Fruit fly (Drosophila melanogaster) S2 (cell line): ENCODE measurements around the gene Dbp80.

Source experiments
- CG8478 ChIP-seq: fragments of >200 bp; optimal IDR thresholded peaks from 2 replicates; lab custom pipeline; 2018
- CTCF ChIP-seq, 2 experiments: fragments of >200 bp; optimal IDR thresholded peaks; 2 replicates each; lab custom pipeline; 2018

The Dbp80 gene

dm6 chr3L:27279041-27279671 lies at the start of gene Dbp80:
Gene Dbp80, plus strand, starts transcription at chr3L:27279316.
- TF ChIP-seq CG8478 (no peak), CTCF (optimal IDR thresholded peaks at IDR 0.05; lab: Kevin White, UChicago) (no peak)

DNA sequence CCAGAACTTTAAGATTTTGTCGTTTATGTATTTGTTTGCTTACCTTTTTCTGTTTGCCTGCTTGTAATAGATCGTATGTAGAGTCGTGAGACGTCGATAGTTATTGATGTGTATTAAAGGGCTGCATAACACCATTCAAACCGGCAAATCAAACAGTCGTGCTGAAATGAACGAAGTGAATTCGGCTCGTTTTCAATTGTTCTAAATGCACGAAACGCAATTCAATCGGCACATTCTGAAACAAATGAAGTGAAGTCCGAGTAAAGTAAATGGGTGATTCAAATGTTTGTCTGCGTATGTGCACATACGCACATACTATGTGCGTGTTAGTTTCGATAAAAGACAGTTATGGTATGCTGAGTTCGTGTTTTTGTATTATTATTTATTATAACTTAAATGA lies 17.1 kb upstream of the Dbp80 start:
- no peak for TF ChIP-seq CG8478
- TF ChIP-seq CTCF (optimal IDR thresholded peaks at IDR 0.05; lab: Kevin White, UChicago): no peak

DNA sequence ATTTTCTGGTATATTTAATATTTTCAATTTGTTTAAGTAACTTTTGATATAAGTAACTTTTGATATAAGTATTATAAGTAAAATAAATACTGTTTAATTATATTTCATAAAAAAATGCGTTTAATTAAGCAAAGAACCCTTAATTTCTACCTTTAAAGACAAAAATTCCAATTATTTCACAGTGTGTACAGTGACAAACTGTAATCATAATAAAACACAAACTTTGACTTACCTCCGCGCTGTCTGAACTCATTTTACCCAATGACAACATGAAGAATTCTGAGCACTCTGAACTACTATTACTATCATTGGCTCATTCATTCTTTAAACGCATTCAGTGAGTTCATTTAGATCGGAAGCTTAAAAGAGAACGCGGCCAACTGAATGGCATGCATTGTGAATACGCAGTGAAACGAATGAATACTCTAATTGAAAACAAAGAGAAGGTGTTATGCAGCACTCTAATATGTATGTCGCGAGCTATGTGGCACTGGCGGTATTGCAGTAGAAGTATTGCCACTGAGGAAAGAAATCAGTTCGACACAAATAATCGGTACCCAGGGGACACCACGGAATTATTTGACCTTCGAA lies 14.7 kb upstream of the Dbp80 start:
- TF ChIP-seq CTCF (optimal IDR thresholded peaks at IDR 0.05; lab: Kevin White, UChicago): no peak
- no peak for TF ChIP-seq CG8478

DNA sequence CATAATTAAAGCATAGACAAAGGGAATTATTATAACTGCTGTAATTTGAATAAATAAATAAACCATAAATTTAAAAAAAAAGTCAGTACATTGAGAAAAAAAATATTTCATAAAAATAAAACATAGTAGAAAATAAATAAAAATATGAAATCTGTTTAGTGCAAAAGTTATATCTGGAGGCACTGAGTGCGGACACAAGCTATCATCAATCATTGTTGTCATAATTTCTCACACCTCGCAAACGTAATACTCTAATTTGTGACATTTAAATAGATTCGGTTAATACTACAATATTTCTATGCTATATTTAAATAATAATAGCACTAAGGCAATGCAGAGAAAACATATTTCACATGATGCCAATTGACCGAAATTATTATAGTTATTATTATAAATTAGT lies 13.5 kb upstream of the Dbp80 start:
- TF ChIP-seq CTCF (optimal IDR thresholded peaks at IDR 0.05; lab: Kevin White, UChicago) (no peak), CG8478 (no peak)

DNA sequence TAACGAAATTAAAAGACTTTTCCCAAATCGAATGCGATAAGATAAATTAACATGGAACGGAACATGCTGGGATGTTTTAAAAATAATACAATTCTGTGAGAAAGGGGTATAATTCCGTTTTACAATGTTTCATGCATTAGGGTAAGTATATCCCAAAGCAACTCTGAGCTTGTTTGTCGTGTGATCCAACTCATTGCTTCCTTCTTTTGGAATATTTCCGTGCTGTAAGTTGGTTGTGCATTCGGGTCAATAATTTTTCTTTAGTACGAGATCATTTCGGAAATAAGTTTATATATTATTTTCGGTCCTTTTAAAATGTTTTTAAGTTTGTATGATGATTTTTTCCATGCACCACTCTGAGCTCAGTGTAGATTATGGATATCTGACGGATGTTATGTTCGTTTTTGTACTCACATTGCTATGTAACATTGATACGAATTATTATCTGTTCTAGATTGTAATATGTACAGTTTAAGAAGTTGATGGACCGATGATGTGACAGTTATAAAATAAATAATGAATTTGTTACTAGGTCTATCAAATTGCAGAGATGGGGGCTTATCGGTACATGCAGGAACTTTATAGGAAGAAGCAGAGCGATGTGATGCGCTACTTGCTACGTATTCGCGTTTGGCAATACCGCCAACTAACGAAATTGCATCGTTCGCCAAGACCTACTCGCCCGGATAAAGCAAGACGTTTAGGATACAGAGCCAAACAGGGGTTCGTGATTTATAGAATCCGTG lies 11.9 kb upstream of the Dbp80 start, which contains the start of gene RpL15:
Gene RpL15 (plus strand): TSS at position 196 of the 746 bp plus-strand sequence.
- no peak for TF ChIP-seq CG8478
- TF ChIP-seq CTCF (optimal IDR thresholded peaks at IDR 0.05; lab: Kevin White, UChicago): no peak

DNA sequence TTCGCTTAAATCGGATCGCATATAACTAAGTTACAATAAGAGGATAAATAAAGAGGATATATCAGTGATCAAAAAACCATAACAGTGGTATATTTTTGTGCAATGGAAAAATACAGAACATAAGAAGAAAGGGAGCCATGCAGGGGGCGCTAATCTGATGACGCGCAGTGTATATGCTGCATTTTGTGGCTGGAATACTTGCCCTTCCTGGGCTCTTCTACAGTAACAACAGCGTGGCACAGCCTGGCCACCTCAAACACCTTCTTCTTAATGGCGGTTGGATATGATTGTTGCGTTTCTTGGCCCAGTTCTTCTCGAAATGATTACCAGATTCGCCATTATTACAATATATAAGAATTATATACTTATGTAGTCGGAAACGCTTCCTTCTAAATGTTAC lies 79.6 kb downstream of the Dbp80 start:
- TF ChIP-seq CG8478: no peak
- TF ChIP-seq CTCF (optimal IDR thresholded peaks at IDR 0.05; lab: Kevin White, UChicago): no peak
